Worm (Caenorhabditis elegans) whole organism, L2 larva: ENCODE measurements around the gene nas-17.

Source experiments
- C34F6.9 ChIP-seq: fragments of 150-350 bp; optimal IDR thresholded peaks from 2 replicates; lab custom pipeline; 2014; ENCODE audit warnings: missing biosample characterization, missing genetic modification characterization
- F13H6.1 ChIP-seq: sonication (generic microtip); optimal IDR thresholded peaks from 2 replicates; lab custom pipeline; 2016; ENCODE audit warnings: missing genetic modification characterization, missing compliant biosample characterization
- ZK546.5 ChIP-seq: sonication (generic microtip); optimal IDR thresholded peaks from 2 replicates; lab custom pipeline; 2017; ENCODE audit warnings: missing biosample characterization, missing genetic modification characterization
- alr-1 ChIP-seq: fragments of 150-350 bp; optimal IDR thresholded peaks from 2 replicates; lab custom pipeline; 2014; ENCODE audit warnings: missing biosample characterization, missing genetic modification characterization
- aly-2 ChIP-seq: fragments of 150-350 bp; optimal IDR thresholded peaks from 2 replicates; lab custom pipeline; 2014; ENCODE audit warnings: missing biosample characterization, missing genetic modification characterization
- ama-1 ChIP-seq: fragments of 150-350 bp; optimal IDR thresholded peaks from 2 replicates; lab custom pipeline; 2018; ENCODE audit warnings: inconsistent platforms
- blmp-1 ChIP-seq: sonication (generic microtip); optimal IDR thresholded peaks from 2 replicates; lab custom pipeline; 2017; ENCODE audit warnings: missing genetic modification characterization, mild to moderate bottlenecking, missing compliant biosample characterization, antibody characterized with exemption, moderate library complexity; ENCODE audit not compliant: insufficient read depth
- ceh-16 ChIP-seq: fragments of 150-350 bp; optimal IDR thresholded peaks from 2 replicates; lab custom pipeline; 2014; ENCODE audit warnings: missing biosample characterization, missing genetic modification characterization
- ceh-82 ChIP-seq: fragments of 150-350 bp; optimal IDR thresholded peaks from 2 replicates; lab custom pipeline; 2014; ENCODE audit warnings: missing biosample characterization, missing genetic modification characterization
- crh-2 ChIP-seq: sonication (generic microtip); optimal IDR thresholded peaks from 2 replicates; lab custom pipeline; 2017; ENCODE audit warnings: missing biosample characterization, missing genetic modification characterization
- dmd-4 ChIP-seq: sonication (generic microtip); optimal IDR thresholded peaks from 2 replicates; lab custom pipeline; 2017; ENCODE audit warnings: missing biosample characterization, missing genetic modification characterization
- egl-27 ChIP-seq: sonication (generic microtip); optimal IDR thresholded peaks from 3 replicates; lab custom pipeline; 2017; ENCODE audit warnings: missing biosample characterization, missing genetic modification reagents, missing genetic modification characterization
- elt-1 ChIP-seq: fragments of 150-350 bp; optimal IDR thresholded peaks from 2 replicates; lab custom pipeline; 2014; ENCODE audit warnings: missing biosample characterization, missing genetic modification characterization
- elt-3 ChIP-seq: sonication (generic microtip); optimal IDR thresholded peaks from 2 replicates; lab custom pipeline; 2017; ENCODE audit warnings: missing biosample characterization, missing genetic modification characterization
- fos-1 ChIP-seq: fragments of 150-350 bp; optimal IDR thresholded peaks from 2 replicates; lab custom pipeline; 2014; ENCODE audit warnings: missing biosample characterization, missing genetic modification characterization
- lin-11 ChIP-seq: fragments of 150-350 bp; sonication (generic microtip); optimal IDR thresholded peaks from 2 replicates; lab custom pipeline; 2014; ENCODE audit warnings: missing biosample characterization, missing genetic modification characterization, inconsistent platforms, mixed read lengths
- lin-13 ChIP-seq: fragments of 150-350 bp; optimal IDR thresholded peaks from 2 replicates; lab custom pipeline; 2014; ENCODE audit warnings: missing biosample characterization, missing genetic modification reagents, missing genetic modification characterization
- lin-39 ChIP-seq: fragments of 150-350 bp; optimal IDR thresholded peaks from 2 replicates; lab custom pipeline; 2014; ENCODE audit warnings: missing biosample characterization, missing genetic modification reagents, missing genetic modification characterization
- lsy-2 ChIP-seq, 2 experiments: fragments of 150-350 bp in 1 of 2; sonication (generic microtip) in 1 of 2; optimal IDR thresholded peaks; 2 replicates each; lab custom pipeline; 2014 to 2017; ENCODE audit warnings: missing biosample characterization in 2 of 2, missing genetic modification characterization in 2 of 2
- mab-5 ChIP-seq: fragments of 150-350 bp; optimal IDR thresholded peaks from 2 replicates; lab custom pipeline; 2014; ENCODE audit warnings: missing biosample characterization, missing genetic modification characterization
- mbf-1 ChIP-seq: sonication (generic microtip); optimal IDR thresholded peaks from 2 replicates; lab custom pipeline; 2017; ENCODE audit warnings: missing biosample characterization, missing genetic modification characterization
- mdl-1 ChIP-seq, 2 experiments: fragments of 150-350 bp in 1 of 2; sonication (generic microtip) in 1 of 2; optimal IDR thresholded peaks; 2 replicates each; lab custom pipeline; 2017; ENCODE audit warnings: missing biosample characterization in 2 of 2, missing genetic modification characterization in 2 of 2
- nhr-10 ChIP-seq: sonication (generic microtip); optimal IDR thresholded peaks from 2 replicates; lab custom pipeline; 2017; ENCODE audit warnings: missing biosample characterization, missing genetic modification characterization
- nhr-11 ChIP-seq: fragments of 150-350 bp; optimal IDR thresholded peaks from 2 replicates; lab custom pipeline; 2014; ENCODE audit warnings: missing biosample characterization, missing genetic modification characterization
- nhr-129 ChIP-seq: fragments of 150-350 bp; optimal IDR thresholded peaks from 2 replicates; lab custom pipeline; 2014; ENCODE audit warnings: missing biosample characterization, missing genetic modification characterization
- nhr-21 ChIP-seq: fragments of 150-350 bp; optimal IDR thresholded peaks from 2 replicates; lab custom pipeline; 2014; ENCODE audit warnings: missing biosample characterization, missing genetic modification characterization
- nhr-23 ChIP-seq: fragments of 150-350 bp; optimal IDR thresholded peaks from 2 replicates; lab custom pipeline; 2014; ENCODE audit warnings: missing biosample characterization, missing genetic modification reagents, missing genetic modification characterization
- nhr-237 ChIP-seq: fragments of 150-350 bp; optimal IDR thresholded peaks from 2 replicates; lab custom pipeline; 2014; ENCODE audit warnings: missing biosample characterization, missing genetic modification characterization
- nhr-25 ChIP-seq: fragments of 150-350 bp; sonication (generic microtip); optimal IDR thresholded peaks from 3 replicates; lab custom pipeline; 2014; ENCODE audit warnings: missing biosample characterization, missing genetic modification characterization
- nhr-6 ChIP-seq: fragments of 150-350 bp; optimal IDR thresholded peaks from 2 replicates; lab custom pipeline; 2014; ENCODE audit warnings: missing biosample characterization, missing genetic modification characterization
- nhr-77 ChIP-seq: fragments of 150-350 bp; optimal IDR thresholded peaks from 2 replicates; lab custom pipeline; 2014; ENCODE audit warnings: missing biosample characterization, missing genetic modification characterization
- peb-1 ChIP-seq: fragments of 150-350 bp; optimal IDR thresholded peaks from 2 replicates; lab custom pipeline; 2014; ENCODE audit warnings: missing biosample characterization, missing genetic modification characterization
- sem-4 ChIP-seq: fragments of 150-350 bp; optimal IDR thresholded peaks from 2 replicates; lab custom pipeline; 2014; ENCODE audit warnings: missing biosample characterization, missing genetic modification reagents, missing genetic modification characterization
- skn-1 ChIP-seq: sonication (generic microtip); optimal IDR thresholded peaks from 2 replicates; lab custom pipeline; 2017; ENCODE audit warnings: missing biosample characterization, missing genetic modification characterization
- sma-9 ChIP-seq, 2 experiments: fragments of 150-350 bp in 1 of 2; sonication (generic microtip) in 1 of 2; optimal IDR thresholded peaks; 2 replicates each; lab custom pipeline; 2014 to 2016; ENCODE audit warnings: missing genetic modification characterization in 2 of 2, mild to moderate bottlenecking in 1 of 2, missing biosample characterization in 1 of 2, missing compliant biosample characterization in 1 of 2, missing genetic modification reagents in 1 of 2, moderate library complexity in 1 of 2
- snpc-4 ChIP-seq: fragments of 150-350 bp; optimal IDR thresholded peaks from 2 replicates; lab custom pipeline; 2014; ENCODE audit warnings: missing biosample characterization, missing genetic modification characterization
- unc-39 ChIP-seq: fragments of 150-350 bp; optimal IDR thresholded peaks from 2 replicates; lab custom pipeline; 2014; ENCODE audit warnings: missing biosample characterization, missing genetic modification characterization
- unc-55 ChIP-seq: fragments of 150-350 bp; sonication (generic microtip); optimal IDR thresholded peaks from 3 replicates; lab custom pipeline; 2014; ENCODE audit warnings: missing biosample characterization, missing genetic modification reagents, missing genetic modification characterization
- zag-1 ChIP-seq: fragments of 150-350 bp; optimal IDR thresholded peaks from 2 replicates; lab custom pipeline; 2014; ENCODE audit warnings: missing biosample characterization, missing genetic modification characterization
- ztf-1 ChIP-seq: fragments of 200-800 bp; sonication (Bioruptor generic); conservative IDR thresholded peaks from 2 replicates; pipeline ENCODE4 v1.3.6; 2022; ENCODE audit warnings: missing genetic modification characterization, missing compliant biosample characterization
- ztf-11 ChIP-seq: sonication (generic microtip); optimal IDR thresholded peaks from 2 replicates; lab custom pipeline; 2017; ENCODE audit warnings: missing biosample characterization, missing genetic modification characterization
- ztf-4 ChIP-seq: fragments of 150-350 bp; optimal IDR thresholded peaks from 2 replicates; lab custom pipeline; 2014; ENCODE audit warnings: missing biosample characterization, missing genetic modification characterization

The nas-17 gene

ce11 chrV:11439202-11439601 lies 40.5 kb downstream of the nas-17 start:
- TF ChIP-seq egl-27 (no peak), nhr-237 (tag; lab: Kevin White, UChicago) (no peak)

- TF ChIP-seq nhr-10, result no peak
- no peak for TF ChIP-seq C34F6.9 (tag; lab: Kevin White, UChicago)
- TF ChIP-seq nhr-25, result no peak
- peak; percentile 2 for TF ChIP-seq mab-5 (tag; lab: Kevin White, UChicago)
- TF ChIP-seq sma-9 (GFP tag; optimal IDR thresholded peaks at IDR 0.05; lab: Kevin White, UChicago), result peak; percentile 7
- no peak for TF ChIP-seq sma-9 (tag; optimal IDR thresholded peaks at IDR 0.05; lab: Kevin White, UChicago)
- TF ChIP-seq snpc-4 (tag; lab: Kevin White, UChicago), result no peak
Measured at ce11 chrV:11443503-11443902, 44.8 kb downstream of the nas-17 start, which contains the start of gene F57B7.2. Gene F57B7.2, minus strand, starts transcription at chrV:11443603.

ce11 chrV:11445375-11445774 lies 46.7 kb downstream of the nas-17 start:
- TF ChIP-seq ztf-11 (tag; lab: Kevin White, UChicago) (no peak), ZK546.5 (tag; lab: Kevin White, UChicago) (no peak), fos-1 (tag; lab: Kevin White, UChicago) (no peak), nhr-21 (tag; lab: Kevin White, UChicago) (no peak), aly-2 (tag; lab: Kevin White, UChicago) (no peak), unc-39 (tag; lab: Kevin White, UChicago) (no peak), sem-4 (peak; percentile 23), nhr-11 (tag; lab: Kevin White, UChicago) (no peak), F13H6.1 (tag; lab: Kevin White, UChicago) (peak; percentile 75), mdl-1 (tag; optimal IDR thresholded peaks at IDR 0.05; lab: Kevin White, UChicago) (peak in 1 of 2 experiments; percentile 29), alr-1 (tag; lab: Kevin White, UChicago) (no peak), ama-1 (lab: Kevin White, UChicago) (no peak), nhr-77 (tag; lab: Kevin White, UChicago) (no peak), ceh-16 (no peak), peb-1 (tag; lab: Kevin White, UChicago) (no peak), dmd-4 (tag; lab: Kevin White, UChicago) (no peak), lin-13 (GFP tag; lab: Kevin White, UChicago) (peak; percentile 22), skn-1 (no peak), nhr-237 (tag; lab: Kevin White, UChicago) (no peak), nhr-6 (tag; lab: Kevin White, UChicago) (no peak), crh-2 (no peak), elt-3 (tag; lab: Kevin White, UChicago) (no peak), lin-39 (no peak), sma-9 (GFP tag; optimal IDR thresholded peaks at IDR 0.05; lab: Kevin White, UChicago) (peak; percentile 14), sma-9 (tag; optimal IDR thresholded peaks at IDR 0.05; lab: Kevin White, UChicago) (no peak), snpc-4 (tag; lab: Kevin White, UChicago) (no peak), mab-5 (tag; lab: Kevin White, UChicago) (peak; percentile 14), mbf-1 (tag; lab: Kevin White, UChicago) (no peak), C34F6.9 (tag; lab: Kevin White, UChicago) (peak; percentile 43), lsy-2 (tag; optimal IDR thresholded peaks at IDR 0.05; lab: Kevin White, UChicago) (peak in 1 of 2 experiments; percentile 5), blmp-1 (tag; lab: Kevin White, UChicago) (no peak), elt-1 (no peak), nhr-23 (no peak), zag-1 (tag; lab: Kevin White, UChicago) (peak; percentile 58), nhr-25 (no peak), lin-11 (tag; lab: Kevin White, UChicago) (no peak), unc-55 (peak; percentile 61)
- TF ChIP-seq, all 48 proteins: peak for 10

ce11 chrV:11446297-11446696 lies 47.6 kb downstream of the nas-17 start, which contains the start of gene mig-17:
Gene mig-17, plus strand, starts transcription at chrV:11446685.
- TF ChIP-seq fos-1 (tag; lab: Kevin White, UChicago) (no peak), ztf-1 (GFP tag; lab: Robert Waterston, UW) (no peak), sma-9 (GFP tag; optimal IDR thresholded peaks at IDR 0.05; lab: Kevin White, UChicago) (peak; percentile 7), sma-9 (tag; optimal IDR thresholded peaks at IDR 0.05; lab: Kevin White, UChicago) (no peak), ceh-82 (tag; lab: Kevin White, UChicago) (no peak), ztf-4 (tag; lab: Kevin White, UChicago) (no peak), peb-1 (tag; lab: Kevin White, UChicago) (no peak), lin-13 (GFP tag; lab: Kevin White, UChicago) (no peak), F13H6.1 (tag; lab: Kevin White, UChicago) (peak; percentile 56), nhr-129 (tag; lab: Kevin White, UChicago) (peak; percentile 31), mbf-1 (tag; lab: Kevin White, UChicago) (no peak), nhr-21 (tag; lab: Kevin White, UChicago) (no peak), mdl-1 (tag; optimal IDR thresholded peaks at IDR 0.05; lab: Kevin White, UChicago) (no peak)
- TF ChIP-seq, all 48 proteins: peak for 3
